Worm (Caenorhabditis elegans): ENCODE data around the gene F41G3.20.
A peak's percentile ranks its signal among the peaks of the same experiment; 100 is the strongest.

F41G3.20 gene

ce11 chrII:6782738-6783163, 31.9 kb upstream of the F41G3.20 start (continued):
- TF ChIP-seq fkh-10 (GFP tag; optimal IDR thresholded peaks at IDR 0.05) (peak; percentile 1), egl-27 (tag; optimal IDR thresholded peaks at IDR 0.05) (no peak), lin-35 (GFP tag; optimal IDR thresholded peaks at IDR 0.05) (peak; percentile 32 to 60), lir-3 (tag; optimal IDR thresholded peaks at IDR 0.05; ENCODE audit: poor library complexity) (peak; percentile 7), nhr-19 (GFP tag; conservative IDR thresholded peaks at IDR 0.05) (no peak; the same call in 1 of the 2 replicates), dsc-1 (tag; optimal IDR thresholded peaks at IDR 0.05) (no peak), unc-86 (tag; optimal IDR thresholded peaks at IDR 0.05) (peak; percentile 32), sox-4 (tag; optimal IDR thresholded peaks at IDR 0.05) (no peak), lin-39 (tag; optimal IDR thresholded peaks at IDR 0.05) (peak; percentile 15), zag-1 (tag; optimal IDR thresholded peaks at IDR 0.05) (no peak), nhr-84 (tag; optimal IDR thresholded peaks at IDR 0.05) (no peak), ceh-63 (GFP tag; optimal IDR thresholded peaks at IDR 0.05) (no peak), blmp-1 (tag; optimal IDR thresholded peaks at IDR 0.05) (no peak), fkh-4 (tag; optimal IDR thresholded peaks at IDR 0.05; ENCODE audit: borderline replicate concordance) (no peak), nhr-71 (tag; optimal IDR thresholded peaks at IDR 0.05) (peak; percentile 75), nhr-76 (tag; optimal IDR thresholded peaks at IDR 0.05) (no peak), zip-4 (GFP tag; optimal IDR thresholded peaks at IDR 0.05) (peak; percentile 93), mab-9 (GFP tag; IDR thresholded peaks at IDR 0.05) (no peak), alr-1 (tag; optimal IDR thresholded peaks at IDR 0.05; ENCODE audit: borderline replicate concordance) (no peak), ceh-82 (tag; optimal IDR thresholded peaks at IDR 0.05) (peak in 1 of 3 experiments; percentile 61), mef-2 (tag; optimal IDR thresholded peaks at IDR 0.05) (no peak), tbx-2 (tag; optimal IDR thresholded peaks at IDR 0.05) (peak; percentile 15), nhr-85 (tag) (peak; percentile 20), nhr-20 (tag; optimal IDR thresholded peaks at IDR 0.05) (peak; percentile 43), unc-30 (tag; optimal IDR thresholded peaks at IDR 0.05) (no peak), ceh-90 (tag; optimal IDR thresholded peaks at IDR 0.05) (no peak), nhr-28 (tag; optimal IDR thresholded peaks at IDR 0.05) (no peak), hpl-2 (GFP tag; optimal IDR thresholded peaks at IDR 0.05) (no peak), ama-1 (optimal IDR thresholded peaks at IDR 0.05) (no peak), mep-1 (tag; optimal IDR thresholded peaks at IDR 0.05) (peak; percentile 50), hlh-17 (GFP tag; optimal IDR thresholded peaks at IDR 0.05; ENCODE audit: borderline replicate concordance) (no peak), mdl-1 (tag; optimal IDR thresholded peaks at IDR 0.05) (peak in 1 of 2 experiments; percentile 17), unc-130 (tag; optimal IDR thresholded peaks at IDR 0.05) (peak; percentile 81), nhr-77 (tag; optimal IDR thresholded peaks at IDR 0.05) (no peak), pag-3 (tag; optimal IDR thresholded peaks at IDR 0.05; ENCODE audit: borderline replicate concordance, insufficient read depth) (no peak), snu-23 (GFP tag; optimal IDR thresholded peaks at IDR 0.05) (peak; percentile 58), elt-2 (tag; optimal IDR thresholded peaks at IDR 0.05) (no peak), tlp-1 (tag; optimal IDR thresholded peaks at IDR 0.05) (no peak), aly-2 (tag; optimal IDR thresholded peaks at IDR 0.05) (no peak), sptf-1 (tag; optimal IDR thresholded peaks at IDR 0.05) (no peak), efl-1 (optimal IDR thresholded peaks at IDR 0.05) (peak; percentile 31 to 43), efl-1 (GFP tag; optimal IDR thresholded peaks at IDR 0.05 in 1 of 2) (peak; percentile 42 to 90), nhr-237 (tag; optimal IDR thresholded peaks at IDR 0.05) (no peak), jun-1 (tag; optimal IDR thresholded peaks at IDR 0.05) (peak; percentile 51), ceh-8 (GFP tag; optimal IDR thresholded peaks at IDR 0.05) (no peak), sup-37 (GFP tag; optimal IDR thresholded peaks at IDR 0.05) (no peak), xbp-1 (tag; optimal IDR thresholded peaks at IDR 0.05) (peak; percentile 7), nhr-11 (tag; optimal IDR thresholded peaks at IDR 0.05) (no peak), pax-3 (tag; optimal IDR thresholded peaks at IDR 0.05) (peak; percentile 70), lsy-2 (tag; optimal IDR thresholded peaks at IDR 0.05) (peak; percentile 49 to 75), nhr-90 (tag; optimal IDR thresholded peaks at IDR 0.05; ENCODE audit: poor library complexity) (no peak), ces-1 (GFP tag; optimal IDR thresholded peaks at IDR 0.05) (no peak), skn-1 (tag; optimal IDR thresholded peaks at IDR 0.05) (peak; percentile 65), F16B12.6 (tag; optimal IDR thresholded peaks at IDR 0.05) (no peak)

All from whole organism, L1 larva.